Worm (Caenorhabditis elegans) whole organism, L3 larva: Measurements from ENCODE around the gene K10H10.10.

Experiments used
- ZK546.5 ChIP-seq: sonication (generic microtip); optimal IDR thresholded peaks from 2 replicates; lab custom pipeline; 2017; ENCODE audit warnings: missing biosample characterization, missing genetic modification characterization
- ama-1 ChIP-seq: fragments of 150-350 bp; optimal IDR thresholded peaks from 2 replicates; lab custom pipeline; 2018
- ceh-9 ChIP-seq: sonication (generic microtip); optimal IDR thresholded peaks from 2 replicates; lab custom pipeline; 2018; ENCODE audit warnings: missing biosample characterization, missing genetic modification characterization
- egl-27 ChIP-seq: sonication (generic microtip); optimal IDR thresholded peaks from 4 replicates; lab custom pipeline; 2017; ENCODE audit warnings: missing biosample characterization, missing genetic modification reagents, missing genetic modification characterization
- elt-2 ChIP-seq: sonication (generic microtip); optimal IDR thresholded peaks from 2 replicates; lab custom pipeline; 2016; ENCODE audit warnings: missing genetic modification reagents, mild to moderate bottlenecking, missing genetic modification characterization, missing compliant biosample characterization
- fkh-10 ChIP-seq: sonication (generic microtip); optimal IDR thresholded peaks from 2 replicates; lab custom pipeline; 2017; ENCODE audit warnings: missing biosample characterization, missing genetic modification reagents, missing genetic modification characterization
- jun-1 ChIP-seq: fragments of 150-350 bp; optimal IDR thresholded peaks from 2 replicates; lab custom pipeline; 2014; ENCODE audit warnings: missing biosample characterization, missing genetic modification reagents, missing genetic modification characterization
- lsy-12 ChIP-seq: sonication (generic microtip); optimal IDR thresholded peaks from 2 replicates; lab custom pipeline; 2016; ENCODE audit warnings: mild to moderate bottlenecking, missing genetic modification characterization, missing compliant biosample characterization
- nhr-23 ChIP-seq: fragments of 150-350 bp; optimal IDR thresholded peaks from 2 replicates; lab custom pipeline; 2014; ENCODE audit warnings: missing biosample characterization, missing genetic modification reagents, missing genetic modification characterization
- nhr-28 ChIP-seq: fragments of 150-350 bp; optimal IDR thresholded peaks from 2 replicates; lab custom pipeline; 2014; ENCODE audit warnings: missing biosample characterization, missing genetic modification characterization
- pha-4 ChIP-seq: fragments of 150-350 bp; optimal IDR thresholded peaks from 2 replicates; lab custom pipeline; 2014; ENCODE audit warnings: missing biosample characterization, missing genetic modification reagents, missing genetic modification characterization
- tbx-2 ChIP-seq: sonication (generic microtip); optimal IDR thresholded peaks from 2 replicates; lab custom pipeline; 2016; ENCODE audit warnings: mild to moderate bottlenecking, missing genetic modification characterization, missing compliant biosample characterization
- zag-1 ChIP-seq: fragments of 150-350 bp; optimal IDR thresholded peaks from 2 replicates; lab custom pipeline; 2014; ENCODE audit warnings: missing biosample characterization, missing genetic modification characterization

- TF ChIP-seq jun-1 (tag; lab: Kevin White, UChicago) (no peak), nhr-28 (no peak), egl-27 (tag; lab: Kevin White, UChicago) (no peak), ZK546.5 (tag; lab: Kevin White, UChicago) (no peak), zag-1 (no peak), ama-1 (lab: Kevin White, UChicago) (no peak), elt-2 (no peak), fkh-10 (GFP tag; lab: Kevin White, UChicago) (no peak), nhr-23 (tag; lab: Kevin White, UChicago) (no peak), ceh-9 (tag; lab: Kevin White, UChicago) (no peak), pha-4 (no peak), tbx-2 (tag; lab: Kevin White, UChicago) (no peak), lsy-12 (tag; lab: Kevin White, UChicago) (no peak)
Observed at ce11 chrII:14525013-14525412, 17.4 kb downstream of the K10H10.10 start, which contains the start of gene F57C2.4.
